Worm (Caenorhabditis elegans): ENCODE measurements around the gene R10E4.7.

Gene R10E4.7

DNA sequence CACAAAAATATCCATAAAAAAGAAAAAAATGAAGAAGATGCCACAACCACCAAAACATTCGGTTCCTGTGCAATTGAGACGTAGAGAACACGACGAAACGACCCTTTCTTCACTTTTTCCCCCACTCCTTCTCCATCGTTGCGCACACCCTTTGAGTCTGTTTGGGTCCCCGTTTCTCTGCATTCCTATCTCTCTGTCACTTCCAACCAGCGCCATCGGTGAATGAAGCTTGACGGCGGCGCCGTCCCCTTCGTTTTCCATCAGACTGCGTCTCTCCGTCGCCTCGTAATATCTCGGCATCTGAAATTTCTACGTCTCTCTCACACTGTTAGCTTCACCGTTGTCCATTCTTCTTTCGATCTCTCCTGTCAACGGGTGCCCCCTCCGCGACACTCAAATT lies 41.0 kb downstream of the R10E4.7 start:
- no peak for TF ChIP-seq ama-1 (optimal IDR thresholded peaks at IDR 0.05)
- no peak for TF ChIP-seq mdl-1 (tag; optimal IDR thresholded peaks at IDR 0.05)
- TF ChIP-seq fkh-2 (tag; optimal IDR thresholded peaks at IDR 0.05) = no peak
- TF ChIP-seq nhr-237 (tag; optimal IDR thresholded peaks at IDR 0.05) = no peak
- TF ChIP-seq lin-39 (tag; optimal IDR thresholded peaks at IDR 0.05) = peak; percentile 48
- TF ChIP-seq nfya-1 (tag; optimal IDR thresholded peaks at IDR 0.05; ENCODE audit: insufficient read depth) = peak; percentile 81
- peak; percentile 93 for TF ChIP-seq hmg-11 (tag; optimal IDR thresholded peaks at IDR 0.05)
- peak; percentile 10 for TF ChIP-seq snpc-4 (tag; optimal IDR thresholded peaks at IDR 0.05)
- no peak for TF ChIP-seq elt-3 (tag; optimal IDR thresholded peaks at IDR 0.05)
- TF ChIP-seq lin-15B (tag; optimal IDR thresholded peaks at IDR 0.05) = peak; percentile 13
- peak; percentile 29 for TF ChIP-seq nhr-25 (tag; optimal IDR thresholded peaks at IDR 0.05)
- peak; percentile 40 for TF ChIP-seq egl-5 (tag; optimal IDR thresholded peaks at IDR 0.05)

DNA sequence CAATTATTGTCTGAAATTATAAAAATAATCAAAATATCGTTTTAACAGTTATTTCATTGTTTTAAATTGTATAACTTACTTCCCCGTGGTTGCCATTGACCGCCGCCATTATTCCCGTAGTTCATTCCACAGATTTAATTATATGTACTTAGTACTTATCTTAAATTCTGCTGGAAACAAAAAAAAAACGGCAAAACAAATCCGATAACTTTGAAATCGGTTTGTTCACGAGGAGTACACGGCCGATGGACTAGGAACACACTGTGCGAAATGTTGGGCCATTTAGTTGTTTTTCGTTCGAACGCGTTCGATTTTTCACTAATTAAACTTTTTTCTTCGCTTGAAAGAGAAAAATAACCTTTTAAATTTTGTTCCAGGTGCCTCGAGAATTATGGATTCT lies 48.5 kb downstream of the R10E4.7 start, which contains the start of the genes B0285.3 and lcmt-1:
Gene B0285.3, minus strand, starts transcription at position 267 of the 400 bp plus-strand sequence.
Gene lcmt-1, plus strand, starts transcription at position 377 of the 400 bp plus-strand sequence.
- TF ChIP-seq aly-2 (tag; optimal IDR thresholded peaks at IDR 0.05) = no peak
- TF ChIP-seq elt-2 (tag; optimal IDR thresholded peaks at IDR 0.05) = peak; percentile 11
- TF ChIP-seq nhr-25 (tag; optimal IDR thresholded peaks at IDR 0.05) = peak; percentile 28
- TF ChIP-seq R02D3.7 (tag; optimal IDR thresholded peaks at IDR 0.05) = no peak
- no peak for TF ChIP-seq mdl-1 (tag; optimal IDR thresholded peaks at IDR 0.05)
- peak; percentile 68 for TF ChIP-seq lin-15B (tag; optimal IDR thresholded peaks at IDR 0.05)
- TF ChIP-seq pha-4 (tag; optimal IDR thresholded peaks at IDR 0.05) = peak; percentile 42
- no peak for TF ChIP-seq unc-39 (tag; optimal IDR thresholded peaks at IDR 0.05)
- TF ChIP-seq ztf-11 (tag; optimal IDR thresholded peaks at IDR 0.05) = no peak
- TF ChIP-seq lin-39 (tag; optimal IDR thresholded peaks at IDR 0.05) = no peak
- peak; percentile 61 for TF ChIP-seq nhr-23 (tag; optimal IDR thresholded peaks at IDR 0.05)
- no peak for TF ChIP-seq ama-1 (optimal IDR thresholded peaks at IDR 0.05)
- peak; percentile 52 for TF ChIP-seq nfya-1 (tag; optimal IDR thresholded peaks at IDR 0.05; ENCODE audit: insufficient read depth)
- TF ChIP-seq snpc-4 (tag; optimal IDR thresholded peaks at IDR 0.05) = no peak
- TF ChIP-seq nhr-67 (tag; optimal IDR thresholded peaks at IDR 0.05) = no peak
- no peak for TF ChIP-seq nhr-11 (tag; optimal IDR thresholded peaks at IDR 0.05)
- no peak for TF ChIP-seq elt-3 (tag; optimal IDR thresholded peaks at IDR 0.05)
- no peak for TF ChIP-seq daf-12 (tag; optimal IDR thresholded peaks at IDR 0.05)
- no peak for TF ChIP-seq egl-5 (tag; optimal IDR thresholded peaks at IDR 0.05)
- no peak for TF ChIP-seq fkh-10 (GFP tag; optimal IDR thresholded peaks at IDR 0.05)
- TF ChIP-seq jun-1 (tag; optimal IDR thresholded peaks at IDR 0.05) = no peak
- TF ChIP-seq ztf-4 (tag; optimal IDR thresholded peaks at IDR 0.05) = no peak
- TF ChIP-seq pqm-1 (tag; optimal IDR thresholded peaks at IDR 0.05) = no peak
- TF ChIP-seq eor-1 (tag; optimal IDR thresholded peaks at IDR 0.05) = no peak
- TF ChIP-seq fkh-2 (tag; optimal IDR thresholded peaks at IDR 0.05) = no peak
- peak; percentile 40 for TF ChIP-seq nhr-43 (tag; optimal IDR thresholded peaks at IDR 0.05; ENCODE audit: poor library complexity, severe bottlenecking)
- no peak for TF ChIP-seq unc-62 (GFP tag; optimal IDR thresholded peaks at IDR 0.05)
- no peak for TF ChIP-seq tbx-2 (tag; optimal IDR thresholded peaks at IDR 0.05)

DNA sequence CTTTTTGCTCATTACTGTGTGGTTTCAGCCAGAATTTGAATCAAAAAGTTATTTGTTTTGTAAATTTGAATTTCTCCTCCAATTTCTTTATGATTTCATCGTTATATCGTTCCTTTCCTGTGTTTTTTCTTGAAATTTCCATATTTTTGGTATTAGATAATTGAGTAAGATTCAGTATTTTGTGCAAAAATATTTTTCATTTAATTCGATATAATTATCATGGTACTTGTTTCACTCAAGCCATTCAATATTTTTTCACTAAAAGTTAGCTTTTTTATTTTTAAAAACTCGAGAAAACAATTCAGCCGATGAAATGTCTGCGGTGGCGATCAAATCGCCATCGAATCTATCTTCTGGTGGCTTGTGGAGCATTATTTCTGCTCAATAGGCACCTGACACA lies 50.4 kb downstream of the R10E4.7 start, which contains the start of gene hse-5:
Gene hse-5, plus strand, starts transcription at position 301 of the 400 bp plus-strand sequence.
- TF ChIP-seq elt-1 (tag; optimal IDR thresholded peaks at IDR 0.05) (no peak), nhr-28 (tag; optimal IDR thresholded peaks at IDR 0.05) (no peak), unc-62 (GFP tag; optimal IDR thresholded peaks at IDR 0.05) (no peak), fos-1 (tag; optimal IDR thresholded peaks at IDR 0.05) (no peak), jun-1 (tag; optimal IDR thresholded peaks at IDR 0.05) (no peak), egl-5 (tag; optimal IDR thresholded peaks at IDR 0.05) (no peak), lin-39 (tag; optimal IDR thresholded peaks at IDR 0.05) (no peak), eor-1 (tag; optimal IDR thresholded peaks at IDR 0.05) (no peak), ceh-16 (tag; optimal IDR thresholded peaks at IDR 0.05) (no peak), tbx-2 (tag; optimal IDR thresholded peaks at IDR 0.05) (no peak), pqm-1 (tag; optimal IDR thresholded peaks at IDR 0.05) (no peak)
